Worm (Caenorhabditis elegans): ENCODE measurements around the gene sbsp-1.

DNA sequence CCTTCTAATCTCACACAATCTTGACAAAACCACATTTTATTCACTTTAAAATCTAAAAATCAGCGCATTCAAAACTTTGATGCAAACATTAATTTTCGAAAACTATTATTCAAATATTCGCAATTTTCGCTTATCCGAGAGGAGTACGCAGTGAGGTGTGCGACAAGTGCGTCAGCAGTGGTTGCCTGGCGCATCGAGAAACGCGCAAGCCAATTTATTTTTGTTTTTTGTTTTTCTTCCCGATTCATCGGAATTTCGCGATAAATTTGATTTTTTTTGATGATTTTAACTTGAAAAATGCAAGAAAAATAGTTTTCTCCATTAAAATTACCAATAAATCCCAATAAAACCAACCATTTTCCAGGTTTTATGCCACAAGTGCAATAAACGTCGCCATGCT lies 16.1 kb downstream of the sbsp-1 start, which contains the start of the genes fbxb-85 and hex-3:
- TF ChIP-seq rnt-1 (tag; optimal IDR thresholded peaks at IDR 0.05): peak; percentile 65
- peak; percentile 53 for TF ChIP-seq fkh-6 (tag; optimal IDR thresholded peaks at IDR 0.05)
- no peak for TF ChIP-seq nhr-11 (tag; optimal IDR thresholded peaks at IDR 0.05)
- peak; percentile 62 for TF ChIP-seq C38D4.7 (GFP tag; optimal IDR thresholded peaks at IDR 0.05)
- TF ChIP-seq pha-4 (tag; optimal IDR thresholded peaks at IDR 0.05): no peak
- TF ChIP-seq ceh-14 (tag; optimal IDR thresholded peaks at IDR 0.05): peak; percentile 66
- peak; percentile 86 for TF ChIP-seq elt-2 (tag; optimal IDR thresholded peaks at IDR 0.05)
- TF ChIP-seq unc-55 (GFP tag; optimal IDR thresholded peaks at IDR 0.05): peak; percentile 23
- TF ChIP-seq dmd-4 (tag; optimal IDR thresholded peaks at IDR 0.05; ENCODE audit: borderline replicate concordance): peak; percentile 38
- TF ChIP-seq mec-3 (tag; optimal IDR thresholded peaks at IDR 0.05; ENCODE audit: borderline replicate concordance): no peak
- TF ChIP-seq hlh-8 (tag; optimal IDR thresholded peaks at IDR 0.05): peak; percentile 18
- TF ChIP-seq lin-11 (tag; optimal IDR thresholded peaks at IDR 0.05): peak; percentile 60
- TF ChIP-seq pha-2 (tag; optimal IDR thresholded peaks at IDR 0.05): peak; percentile 71
- TF ChIP-seq odd-2 (tag; optimal IDR thresholded peaks at IDR 0.05): no peak
